Fruit fly (Drosophila melanogaster) whole organism: ENCODE measurements around the gene Ythdf.

Experiments
- CG8478 ChIP-seq: fragments of >200 bp; optimal IDR thresholded peaks from 2 replicates; lab custom pipeline; 2018; ENCODE audit warnings: inconsistent platforms
- EcR ChIP-seq, 2 experiments: fragments of >200 bp; optimal IDR thresholded peaks; 2 replicates each; lab custom pipeline; 2017; ENCODE audit warnings: missing biosample characterization in 2 of 2, missing genetic modification characterization in 2 of 2, missing genetic modification reagents in 2 of 2
- pan ChIP-seq: fragments of >200 bp; optimal IDR thresholded peaks from 2 replicates; lab custom pipeline; 2017
- usp ChIP-seq: fragments of >200 bp; optimal IDR thresholded peaks from 2 replicates; lab custom pipeline; 2017; ENCODE audit warnings: missing biosample characterization, missing genetic modification characterization, mixed read lengths

DNA sequence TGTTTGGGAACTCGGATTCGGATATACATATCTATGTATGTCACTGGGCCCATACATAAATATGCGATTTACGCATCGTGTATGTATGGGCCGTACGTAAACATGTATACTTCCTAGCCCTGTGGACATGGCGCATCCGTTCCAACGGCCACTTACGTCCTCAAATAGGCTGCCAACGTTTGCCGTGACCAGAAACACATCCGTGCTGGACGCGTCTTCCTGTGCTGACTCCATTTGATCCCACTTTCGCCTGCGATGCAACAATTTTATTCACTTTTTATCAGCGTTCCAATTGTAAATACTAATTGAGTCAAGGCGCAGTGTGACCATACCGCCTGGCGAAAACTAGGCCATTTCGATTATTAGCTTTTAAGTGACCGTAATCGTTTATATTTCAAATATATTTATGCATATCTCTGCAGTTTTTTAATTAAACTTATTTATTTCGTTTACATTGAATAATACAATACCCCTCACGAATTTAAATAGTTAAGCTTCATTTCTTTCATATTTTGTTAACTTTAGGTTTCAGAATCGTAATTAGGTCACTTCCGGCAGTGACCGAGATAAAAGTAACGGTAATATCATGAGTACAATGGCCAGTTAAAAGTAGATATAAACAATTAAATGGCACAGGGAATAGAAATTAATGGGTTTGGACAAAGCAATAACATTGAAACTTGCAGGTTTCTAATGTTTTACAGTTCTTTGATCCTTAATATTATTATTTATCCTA lies 5.9 kb upstream of the Ythdf start, which contains the start of gene 5PtaseI:
- TF ChIP-seq pan (no peak), CG8478 (lab: Kevin White, UChicago) (no peak), usp (GFP tag; lab: Kevin White, UChicago) (no peak), EcR (GFP tag; optimal IDR thresholded peaks at IDR 0.05; lab: Kevin White, UChicago) (no peak)
